Worm (Caenorhabditis elegans) whole organism, mixed stage, embryonic: ENCODE measurements around the gene Y45F10C.4.

ENCODE experiments used
- M03D4.4 ChIP-seq: sonication (generic microtip); optimal IDR thresholded peaks from 2 replicates; lab custom pipeline; 2017; ENCODE audit warnings: mild to moderate bottlenecking, missing genetic modification characterization, missing compliant biosample characterization
- ceh-83 ChIP-seq: fragments of 200-800 bp; sonication (Bioruptor generic); optimal IDR thresholded peaks from 2 replicates; lab custom pipeline; 2018; ENCODE audit warnings: mild to moderate bottlenecking, missing genetic modification characterization, missing compliant biosample characterization
- hlh-1 ChIP-seq: fragments of 150-350 bp; optimal IDR thresholded peaks from 2 replicates; lab custom pipeline; 2014; ENCODE audit warnings: missing biosample characterization, missing genetic modification reagents, missing genetic modification characterization
- nhr-28 ChIP-seq: fragments of 150-350 bp; optimal IDR thresholded peaks from 2 replicates; lab custom pipeline; 2014; ENCODE audit warnings: missing biosample characterization, missing genetic modification characterization
- snpc-4 ChIP-seq: fragments of 150-350 bp; optimal IDR thresholded peaks from 2 replicates; lab custom pipeline; 2014; ENCODE audit warnings: missing biosample characterization, missing genetic modification characterization
- unc-39 ChIP-seq: fragments of 150-350 bp; optimal IDR thresholded peaks from 2 replicates; lab custom pipeline; 2014; ENCODE audit warnings: missing biosample characterization, missing genetic modification characterization
- unc-62 ChIP-seq: fragments of 150-350 bp; optimal IDR thresholded peaks from 2 replicates; lab custom pipeline; 2014; ENCODE audit warnings: missing biosample characterization, missing genetic modification reagents, missing genetic modification characterization

DNA sequence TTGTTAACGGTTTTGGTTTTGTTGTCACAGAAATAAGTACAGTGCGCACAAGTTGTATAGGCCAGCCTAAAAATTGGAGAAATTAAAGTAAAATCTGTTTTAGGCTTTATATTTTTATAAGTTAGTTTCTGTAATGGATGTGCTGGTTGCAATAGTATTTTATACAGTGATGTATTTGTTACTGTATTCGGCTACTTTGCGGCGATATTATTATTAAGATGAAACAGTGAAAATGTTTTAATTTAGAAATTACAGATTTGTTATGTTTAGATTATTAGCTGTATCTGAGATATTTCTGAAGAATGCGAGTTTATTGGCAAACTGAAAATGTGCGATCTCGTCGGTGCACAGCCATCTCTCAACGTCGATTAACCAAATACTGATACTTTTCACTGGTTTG lies 16.4 kb downstream of the Y45F10C.4 start, which contains the start of gene ule-4:
- TF ChIP-seq nhr-28 (tag; lab: Kevin White, UChicago) (no peak), ceh-83 (GFP tag; lab: Kevin White, UChicago) (no peak), unc-39 (tag; lab: Kevin White, UChicago) (no peak), M03D4.4 (tag; lab: Kevin White, UChicago) (no peak), unc-62 (GFP tag; lab: Kevin White, UChicago) (no peak), hlh-1 (tag; lab: Kevin White, UChicago) (no peak), snpc-4 (tag; lab: Kevin White, UChicago) (no peak)
